Fruit fly (Drosophila melanogaster) whole organism, embryonic: ENCODE data around the gene Ran-like.
A peak's percentile ranks its signal among the peaks of the same experiment; 100 is the strongest.

Source experiments
- Antp ChIP-seq: fragments of 200-800 bp; sonication (Bioruptor generic); optimal IDR thresholded peaks from 3 replicates; lab custom pipeline; 2016; ENCODE audit warnings: missing biosample characterization, missing genetic modification characterization
- CG12391 ChIP-seq: fragments of 200-800 bp; sonication (Bioruptor generic); optimal IDR thresholded peaks from 3 replicates; lab custom pipeline; 2018; ENCODE audit warnings: missing biosample characterization, mild to moderate bottlenecking, missing genetic modification characterization, moderate library complexity
- CG14014 ChIP-seq: fragments of 200-800 bp; sonication (Bioruptor generic); IDR thresholded peaks from 2 replicates; pipeline ENCODE4 v1.3.6; 2022; ENCODE audit warnings: missing biosample characterization, missing genetic modification characterization
- CG14710 ChIP-seq: fragments of 200-800 bp; sonication (Bioruptor generic); optimal IDR thresholded peaks from 3 replicates; lab custom pipeline; 2019; ENCODE audit warnings: missing biosample characterization, mild to moderate bottlenecking, missing genetic modification characterization, moderate library complexity
- CG1529 ChIP-seq: fragments of 200-800 bp; sonication (Bioruptor generic); optimal IDR thresholded peaks from 3 replicates; lab custom pipeline; 2018; ENCODE audit warnings: missing biosample characterization, missing genetic modification characterization
- CG1603 ChIP-seq: fragments of 200-800 bp; sonication (Bioruptor generic); optimal IDR thresholded peaks from 2 replicates; lab custom pipeline; 2019; ENCODE audit warnings: missing biosample characterization, mild to moderate bottlenecking, missing genetic modification characterization, moderate library complexity
- CG16779 ChIP-seq: fragments of 200-800 bp; sonication (Bioruptor generic); IDR thresholded peaks from 2 replicates; pipeline ENCODE4 v1.3.6; 2022; ENCODE audit warnings: missing biosample characterization, missing genetic modification characterization
- CG17186 ChIP-seq: fragments of 200-800 bp; sonication (Bioruptor generic); optimal IDR thresholded peaks from 3 replicates; lab custom pipeline; 2017; ENCODE audit warnings: missing biosample characterization, missing genetic modification reagents, missing genetic modification characterization
- CG17829 ChIP-seq: fragments of 200-800 bp; optimal IDR thresholded peaks from 2 replicates; lab custom pipeline; 2019; ENCODE audit warnings: missing biosample characterization, mild to moderate bottlenecking, missing genetic modification characterization, moderate library complexity
- CG18011 ChIP-seq: fragments of 200-800 bp; sonication (Bioruptor generic); optimal IDR thresholded peaks from 2 replicates; lab custom pipeline; 2017; ENCODE audit warnings: missing biosample characterization, missing genetic modification characterization, mild to moderate bottlenecking, moderate library complexity, missing genotype
- CG2116 ChIP-seq: fragments of 200-800 bp; sonication (Bioruptor generic); optimal IDR thresholded peaks from 3 replicates; lab custom pipeline; 2018; ENCODE audit warnings: missing biosample characterization, mild to moderate bottlenecking, missing genetic modification characterization
- CG2875 ChIP-seq: fragments of 200-800 bp; sonication (Bioruptor generic); optimal IDR thresholded peaks from 2 replicates; lab custom pipeline; 2017; ENCODE audit warnings: missing biosample characterization, mild to moderate bottlenecking, missing genetic modification characterization, missing genetic modification reagents
- CG31224 ChIP-seq: fragments of 200-800 bp; sonication (Bioruptor generic); IDR thresholded peaks from 2 replicates; pipeline ENCODE4 v1.3.6; 2022; ENCODE audit warnings: missing biosample characterization, missing genetic modification characterization
- CG3281 ChIP-seq: fragments of 200-800 bp; sonication (Bioruptor generic); optimal IDR thresholded peaks from 3 replicates; lab custom pipeline; 2017; ENCODE audit warnings: missing biosample characterization, mild to moderate bottlenecking, missing genetic modification characterization
- CG34422 ChIP-seq: fragments of 200-800 bp; sonication (Bioruptor generic); IDR thresholded peaks from 3 replicates; pipeline ENCODE4 v1.3.6; 2022; ENCODE audit warnings: missing biosample characterization, missing genetic modification characterization
- CG4617 ChIP-seq: fragments of 200-800 bp; sonication (Bioruptor generic); optimal IDR thresholded peaks from 3 replicates; lab custom pipeline; 2016; ENCODE audit warnings: missing biosample characterization, missing genetic modification characterization, borderline replicate concordance
- CG9817 ChIP-seq: fragments of 200-800 bp; sonication (Bioruptor generic); optimal IDR thresholded peaks from 2 replicates; lab custom pipeline; 2018; ENCODE audit warnings: missing biosample characterization, mild to moderate bottlenecking, missing genetic modification characterization, moderate library complexity
- CoRest ChIP-seq: fragments of 200-800 bp; sonication (Bioruptor generic); optimal IDR thresholded peaks from 3 replicates; lab custom pipeline; 2018; ENCODE audit warnings: missing biosample characterization, mild to moderate bottlenecking, missing genetic modification characterization, moderate library complexity
- Dp ChIP-seq: fragments of 200-800 bp; sonication (Bioruptor generic); optimal IDR thresholded peaks from 2 replicates; lab custom pipeline; 2018; ENCODE audit warnings: missing biosample characterization, mild to moderate bottlenecking, missing genetic modification characterization, moderate library complexity
- Fer1 ChIP-seq: fragments of 200-800 bp; sonication (Bioruptor generic); optimal IDR thresholded peaks from 2 replicates; lab custom pipeline; 2017; ENCODE audit warnings: missing biosample characterization, mild to moderate bottlenecking, missing genetic modification characterization
- HLH4C ChIP-seq: fragments of 200-800 bp; sonication (Bioruptor generic); IDR thresholded peaks from 3 replicates; pipeline ENCODE4 v1.3.6; 2022; ENCODE audit warnings: missing biosample characterization, missing genetic modification characterization; ENCODE audit not compliant: partially characterized antibody
- HmgZ ChIP-seq: fragments of 200-800 bp; sonication (Bioruptor generic); optimal IDR thresholded peaks from 2 replicates; lab custom pipeline; 2018; ENCODE audit warnings: missing biosample characterization, mild to moderate bottlenecking, missing genetic modification characterization
- MBD-R2 ChIP-seq: fragments of 200-800 bp; sonication (Bioruptor generic); IDR thresholded peaks from 2 replicates; pipeline ENCODE4 v1.3.6; 2022; ENCODE audit warnings: missing biosample characterization, missing genetic modification characterization
- Med ChIP-seq: fragments of 200-800 bp; sonication (Bioruptor generic); peaks from one replicate; lab custom pipeline; 2016; ENCODE audit warnings: missing biosample characterization, missing genetic modification characterization, mild to moderate bottlenecking, inconsistent platforms, moderate library complexity
- Myb ChIP-seq: fragments of 200-800 bp; sonication (Bioruptor generic); optimal IDR thresholded peaks from 2 replicates; lab custom pipeline; 2016; ENCODE audit warnings: missing biosample characterization, missing genetic modification characterization
- NC2β ChIP-seq: fragments of 200-800 bp; sonication (Bioruptor generic); optimal IDR thresholded peaks from 2 replicates; lab custom pipeline; 2016; ENCODE audit warnings: missing biosample characterization, missing genetic modification characterization
- NK7.1 ChIP-seq: fragments of 200-800 bp; sonication (Bioruptor generic); optimal IDR thresholded peaks from 3 replicates; lab custom pipeline; 2016; ENCODE audit warnings: missing biosample characterization, missing genetic modification characterization
- Side ChIP-seq: fragments of 200-800 bp; sonication (Bioruptor generic); optimal IDR thresholded peaks from 2 replicates; lab custom pipeline; 2016; ENCODE audit warnings: missing biosample characterization, missing genetic modification characterization
- Sin3A ChIP-seq: fragments of >200 bp; optimal IDR thresholded peaks from 2 replicates; lab custom pipeline; 2018
- YL-1 ChIP-seq: fragments of 200-800 bp; sonication (Bioruptor generic); optimal IDR thresholded peaks from 3 replicates; lab custom pipeline; 2017; ENCODE audit warnings: missing biosample characterization, mild to moderate bottlenecking, missing genetic modification characterization
- aop ChIP-seq: fragments of 200-800 bp; sonication (Bioruptor generic); IDR thresholded peaks from 2 replicates; pipeline ENCODE4 v1.3.6; 2022; ENCODE audit warnings: missing biosample characterization, missing genetic modification characterization
- bbx ChIP-seq: fragments of 200-800 bp; sonication (Bioruptor generic); IDR thresholded peaks from 2 replicates; pipeline ENCODE4 v1.3.6; 2022; ENCODE audit warnings: missing biosample characterization, missing genetic modification characterization; ENCODE audit not compliant: partially characterized antibody
- caup ChIP-seq: fragments of 200-800 bp; sonication (Bioruptor generic); optimal IDR thresholded peaks from 3 replicates; lab custom pipeline; 2017; ENCODE audit warnings: missing biosample characterization, mild to moderate bottlenecking, missing genetic modification characterization, moderate library complexity; ENCODE audit not compliant: severe bottlenecking
- chn ChIP-seq: fragments of 200-800 bp; sonication (Bioruptor generic); optimal IDR thresholded peaks from 2 replicates; lab custom pipeline; 2016; ENCODE audit warnings: missing biosample characterization, missing genetic modification characterization
- ewg ChIP-seq: fragments of 200-800 bp; sonication (Bioruptor generic); optimal IDR thresholded peaks from 3 replicates; lab custom pipeline; 2017; ENCODE audit warnings: mild to moderate bottlenecking, missing biosample characterization, missing genetic modification reagents, missing genetic modification characterization
- gro ChIP-seq: fragments of 200-800 bp; sonication (Bioruptor generic); optimal IDR thresholded peaks from 2 replicates; lab custom pipeline; 2016; ENCODE audit warnings: missing biosample characterization, missing genetic modification characterization
- hbn ChIP-seq: fragments of 200-800 bp; sonication (Bioruptor generic); IDR thresholded peaks from 2 replicates; pipeline ENCODE4 v1.3.6; 2022; ENCODE audit warnings: missing biosample characterization, missing genetic modification characterization; ENCODE audit not compliant: partially characterized antibody
- knrl ChIP-seq: fragments of 200-800 bp; sonication (Bioruptor generic); IDR thresholded peaks from 3 replicates; pipeline ENCODE4 v1.3.6; 2022; ENCODE audit warnings: missing biosample characterization, missing genetic modification characterization; ENCODE audit not compliant: partially characterized antibody
- mam ChIP-seq: fragments of 200-800 bp; sonication (Bioruptor generic); optimal IDR thresholded peaks from 3 replicates; lab custom pipeline; 2016; ENCODE audit warnings: missing biosample characterization, missing genetic modification characterization
- nau ChIP-seq: fragments of 200-800 bp; sonication (Bioruptor generic); optimal IDR thresholded peaks from 3 replicates; lab custom pipeline; 2017; ENCODE audit warnings: missing biosample characterization, mild to moderate bottlenecking, missing genetic modification characterization, missing genetic modification reagents
- nerfin-2 ChIP-seq: fragments of 200-800 bp; sonication (Bioruptor generic); IDR thresholded peaks from 2 replicates; pipeline ENCODE4 v1.3.6; 2022; ENCODE audit warnings: missing biosample characterization, missing genetic modification characterization; ENCODE audit not compliant: partially characterized antibody
- pnt ChIP-seq: fragments of 200-800 bp; sonication (Bioruptor generic); optimal IDR thresholded peaks from 3 replicates; lab custom pipeline; 2016; ENCODE audit warnings: missing biosample characterization, missing genetic modification characterization
- pzg ChIP-seq: fragments of 200-800 bp; sonication (Bioruptor generic); optimal IDR thresholded peaks from 3 replicates; lab custom pipeline; 2018; ENCODE audit warnings: missing biosample characterization, mild to moderate bottlenecking, missing genetic modification characterization, moderate library complexity
- row ChIP-seq: fragments of 200-800 bp; sonication (Bioruptor generic); IDR thresholded peaks from 3 replicates; pipeline ENCODE4 v1.3.6; 2022; ENCODE audit warnings: missing biosample characterization, missing genetic modification characterization
- scrt ChIP-seq: fragments of 200-800 bp; sonication (Bioruptor generic); optimal IDR thresholded peaks from 2 replicates; lab custom pipeline; 2018; ENCODE audit warnings: missing biosample characterization, mild to moderate bottlenecking, missing genetic modification characterization, moderate library complexity
- sens ChIP-seq: fragments of 200-800 bp; sonication (Bioruptor generic); peaks from one replicate; lab custom pipeline; 2016; ENCODE audit warnings: missing biosample characterization, missing genetic modification characterization
- vfl ChIP-seq: fragments of 200-800 bp; sonication (Bioruptor generic); optimal IDR thresholded peaks from 2 replicates; lab custom pipeline; 2016; ENCODE audit warnings: missing biosample characterization, missing genetic modification characterization

The Ran-like gene

dm6 chr3L:15500813-15501645 lies 15.8 kb upstream of the Ran-like start, which contains the start of gene CG7272 (continued):
- no peak for TF ChIP-seq ewg (GFP tag; lab: Kevin White, UChicago)
- no peak for TF ChIP-seq CG31224 (GFP tag; lab: Robert Waterston, UW)
- TF ChIP-seq vfl (GFP tag; lab: Kevin White, UChicago): no peak
- no peak for TF ChIP-seq CG9817
- TF ChIP-seq YL-1 (GFP tag; lab: Kevin White, UChicago): no peak
- peak; percentile 29 for TF ChIP-seq mam (GFP tag; lab: Kevin White, UChicago)
- TF ChIP-seq pnt (GFP tag; lab: Kevin White, UChicago): no peak
- no peak for TF ChIP-seq CG1529 (GFP tag; lab: Kevin White, UChicago)
- TF ChIP-seq CG2875 (GFP tag; lab: Kevin White, UChicago): no peak
- TF ChIP-seq CG16779: no peak

- TF ChIP-seq CG3281 (GFP tag; lab: Kevin White, UChicago) (peak; percentile 28), MBD-R2 (GFP tag; lab: Robert Waterston, UW) (peak; percentile 91), CG14014 (GFP tag; lab: Robert Waterston, UW) (no peak), bbx (GFP tag; lab: Robert Waterston, UW) (peak; percentile 52; the same call in 1 of the 2 replicates), Med (GFP tag; lab: Kevin White, UChicago) (peak; percentile 85), CG1603 (tag; lab: Kevin White, UChicago) (peak; percentile 68), scrt (GFP tag; lab: Kevin White, UChicago) (no peak), HLH4C (0 out of 3 replicates have a peak, but pooled peaks have one; percentile 48), CG18011 (GFP tag; lab: Kevin White, UChicago) (peak; percentile 67), CG17829 (tag; lab: Kevin White, UChicago) (peak; percentile 9), NK7.1 (GFP tag; lab: Kevin White, UChicago) (no peak), gro (peak; percentile 17), HmgZ (tag; lab: Kevin White, UChicago) (peak; percentile 35), caup (GFP tag; lab: Kevin White, UChicago) (peak; percentile 39), CG17186 (GFP tag; lab: Kevin White, UChicago) (peak; percentile 59), Sin3A (peak; percentile 52), row (GFP tag; lab: Robert Waterston, UW) (peak; percentile 16; the same call in 1 of the 3 replicates), Side (no peak), Fer1 (GFP tag; lab: Kevin White, UChicago) (peak; percentile 49), CG2116 (GFP tag; lab: Kevin White, UChicago) (peak; percentile 40), chn (GFP tag; lab: Kevin White, UChicago) (no peak), CG12391 (tag; lab: Kevin White, UChicago) (peak; percentile 5), NC2β (GFP tag; lab: Kevin White, UChicago) (no peak), nerfin-2 (GFP tag; lab: Robert Waterston, UW) (peak; percentile 23; the same call in 1 of the 2 replicates), sens (peak; percentile 43), CG34422 (GFP tag; lab: Robert Waterston, UW) (peak; percentile 53; the same call in 1 of the 3 replicates), CoRest (tag; lab: Kevin White, UChicago) (peak; percentile 15), nau (GFP tag; lab: Kevin White, UChicago) (peak; percentile 7), aop (no peak), knrl (GFP tag; lab: Robert Waterston, UW) (peak; percentile 46; the same call in 2 of the 3 replicates), hbn (GFP tag; lab: Robert Waterston, UW) (peak; percentile 30; the same call in 1 of the 2 replicates), pzg (peak; percentile 92), Antp (no peak), CG4617 (GFP tag; lab: Kevin White, UChicago) (peak; percentile 41), Dp (GFP tag; lab: Kevin White, UChicago) (peak; percentile 98), Myb (GFP tag; lab: Kevin White, UChicago) (peak; percentile 47), CG14710 (tag; lab: Kevin White, UChicago) (peak; percentile 100)
These were observed 13.5 kb upstream of the Ran-like start, which contains the start of gene CG7275 for dm6 chr3L:15498745-15499144. CG7275 (plus strand) TSS chr3L:15498959.
